Worm (Caenorhabditis elegans): ENCODE results near the gene phf-14.
"Not testable (repeated sequence)": the region's sequence is repeated elsewhere in the genome, so short reads cannot be mapped to it uniquely, and the experiment has no call there.

- TF ChIP-seq him-1, dao-5 (tag; optimal IDR thresholded peaks at IDR 0.05): not testable (repeated sequence)
These were observed 23.3 kb downstream of the phf-14 start, which contains the start of gene C06H5.12 for ce11 chrV:17894485-17894884.

All from whole organism, L4/young adult.